Worm (Caenorhabditis elegans) whole organism, midembryonic: Measurements from ENCODE around the gene otpl-3.

Experiments used
- T22C8.4 ChIP-seq: fragments of 200-800 bp; sonication (Bioruptor generic); IDR thresholded peaks from 2 replicates; pipeline ENCODE4 v1.3.6; 2022; ENCODE audit warnings: missing genetic modification characterization, missing compliant biosample characterization
- cog-1 ChIP-seq: sonication (generic microtip); optimal IDR thresholded peaks from 2 replicates; lab custom pipeline; 2016; ENCODE audit warnings: missing genetic modification characterization, missing compliant biosample characterization
- flt-1 ChIP-seq: fragments of 200-800 bp; sonication (Bioruptor generic); IDR thresholded peaks from 2 replicates; pipeline ENCODE4 v1.3.6; 2022; ENCODE audit warnings: missing genetic modification characterization, missing compliant biosample characterization
- klf-2 ChIP-seq: fragments of 200-800 bp; sonication (Bioruptor generic); conservative IDR thresholded peaks from 2 replicates; pipeline ENCODE4 v1.3.6; 2022; ENCODE audit warnings: missing genetic modification reagents, missing genetic modification characterization, missing compliant biosample characterization
- med-1 ChIP-seq: sonication (generic microtip); optimal IDR thresholded peaks from 2 replicates; lab custom pipeline; 2017; ENCODE audit warnings: missing genetic modification characterization, mild to moderate bottlenecking, missing compliant biosample characterization, antibody characterized with exemption, missing genetic modification reagents; ENCODE audit not compliant: insufficient read depth
- ref-1 ChIP-seq: fragments of 200-800 bp; sonication (Bioruptor generic); conservative IDR thresholded peaks from 2 replicates; pipeline ENCODE4 v1.3.6; 2022; ENCODE audit warnings: missing genetic modification reagents, missing genetic modification characterization, missing compliant biosample characterization
- tab-1 ChIP-seq: fragments of 200-800 bp; sonication (Bioruptor generic); IDR thresholded peaks from 2 replicates; pipeline ENCODE4 v1.3.6; 2022; ENCODE audit warnings: missing genetic modification characterization, missing compliant biosample characterization
- ztf-23 ChIP-seq: fragments of 200-800 bp; sonication (Bioruptor generic); IDR thresholded peaks from 2 replicates; pipeline ENCODE4 v1.3.6; 2022; ENCODE audit warnings: missing genetic modification reagents, missing genetic modification characterization, missing compliant biosample characterization
- ztf-29 ChIP-seq: fragments of 200-800 bp; sonication (Bioruptor generic); IDR thresholded peaks from 2 replicates; pipeline ENCODE4 v1.3.6; 2022; ENCODE audit warnings: missing genetic modification reagents, missing genetic modification characterization, missing compliant biosample characterization

otpl-3 gene

DNA sequence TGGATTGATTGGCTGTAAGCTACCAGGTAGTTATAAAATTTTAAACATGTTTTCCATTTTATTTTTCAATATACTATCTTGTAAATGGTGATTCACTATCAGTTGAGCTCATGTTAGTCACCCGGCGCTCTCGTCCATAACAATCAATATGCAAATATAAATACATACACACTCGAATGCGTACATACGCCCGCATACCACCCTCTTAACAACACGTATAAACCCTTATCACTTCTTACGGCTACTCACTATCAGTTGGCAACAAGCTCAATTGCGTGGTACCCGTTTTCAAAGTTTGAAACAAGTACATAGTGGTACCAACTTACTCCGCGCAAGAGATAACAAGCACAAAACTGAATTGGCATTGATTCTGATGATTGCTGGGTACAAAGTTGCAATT lies 2.4 kb upstream of the otpl-3 start:
- TF ChIP-seq med-1 (no peak), ref-1 (GFP tag; lab: Robert Waterston, UW) (no peak), ztf-23 (no peak), ztf-29 (no peak), cog-1 (tag; lab: Kevin White, UChicago) (no peak), tab-1 (GFP tag; lab: Robert Waterston, UW) (no peak), T22C8.4 (no peak), flt-1 (GFP tag; lab: Robert Waterston, UW) (no peak), klf-2 (no peak)

DNA sequence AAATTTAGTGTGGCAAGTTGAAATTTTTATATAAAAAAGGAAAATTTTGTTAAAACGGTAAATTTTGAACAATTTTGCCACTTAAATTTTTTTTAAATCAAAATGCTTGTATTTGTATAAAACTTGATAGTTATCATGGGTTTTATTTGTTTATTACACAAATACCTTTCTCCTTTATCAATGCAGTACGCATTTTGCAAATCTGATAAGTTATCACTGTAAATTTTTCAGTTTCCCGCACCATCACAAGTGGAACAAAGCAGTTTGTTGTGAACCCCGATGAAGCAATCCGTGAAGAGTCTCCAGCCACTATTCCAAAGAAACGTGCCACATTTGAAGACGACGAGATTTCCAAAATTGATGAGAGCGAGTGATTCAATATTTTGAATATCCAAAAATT lies 4.4 kb downstream of the otpl-3 start:
- TF ChIP-seq ztf-29 (no peak), flt-1 (GFP tag; lab: Robert Waterston, UW) (no peak), ztf-23 (no peak), tab-1 (GFP tag; lab: Robert Waterston, UW) (no peak), cog-1 (tag; lab: Kevin White, UChicago) (no peak), T22C8.4 (no peak), ref-1 (GFP tag; lab: Robert Waterston, UW) (no peak), klf-2 (no peak)

DNA sequence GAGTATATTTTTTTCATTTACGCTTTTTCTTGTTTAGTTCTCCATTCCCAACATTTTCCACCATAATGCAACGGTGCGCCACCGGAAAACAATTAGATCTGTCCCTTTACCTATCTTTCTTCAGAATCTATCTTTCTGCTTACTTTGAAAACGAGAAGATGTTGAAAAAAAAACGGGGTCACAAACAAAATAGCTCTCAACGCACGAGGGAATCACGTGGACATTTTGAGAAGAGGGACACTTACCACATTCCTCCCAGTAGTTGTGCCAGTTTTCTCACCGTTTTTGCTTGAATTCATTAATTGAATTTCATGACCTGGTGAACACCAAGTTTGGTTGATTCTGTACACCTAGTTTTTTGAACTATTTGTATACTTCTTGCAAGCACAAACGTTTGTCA lies 8.4 kb downstream of the otpl-3 start:
- TF ChIP-seq ref-1 (GFP tag; lab: Robert Waterston, UW) (no peak), cog-1 (tag; lab: Kevin White, UChicago) (no peak), ztf-23 (no peak), med-1 (no peak), T22C8.4 (no peak), tab-1 (GFP tag; lab: Robert Waterston, UW) (no peak)

- TF ChIP-seq flt-1 (GFP tag; lab: Robert Waterston, UW) (no peak), ztf-29 (no peak), ref-1 (GFP tag; lab: Robert Waterston, UW) (no peak), ztf-23 (no peak)
These were observed 9.3 kb downstream of the otpl-3 start for ce11 chrX:6915279-6915678.

ce11 chrX:6913989-6914388 lies 10.6 kb downstream of the otpl-3 start, which contains the start of gene nhx-4:
Gene nhx-4, plus strand, starts transcription at chrX:6914289.
- TF ChIP-seq flt-1 (GFP tag; lab: Robert Waterston, UW) (no peak), ztf-29 (no peak), ztf-23 (no peak), ref-1 (GFP tag; lab: Robert Waterston, UW) (no peak), T22C8.4 (no peak), med-1 (no peak), tab-1 (GFP tag; lab: Robert Waterston, UW) (no peak), cog-1 (tag; lab: Kevin White, UChicago) (no peak), klf-2 (no peak)

- TF ChIP-seq flt-1 (GFP tag; lab: Robert Waterston, UW) (no peak), tab-1 (GFP tag; lab: Robert Waterston, UW) (no peak), klf-2 (no peak), med-1 (no peak), ztf-23 (no peak), T22C8.4 (no peak)
These were observed 19.0 kb downstream of the otpl-3 start for ce11 chrX:6905581-6905980.

ce11 chrX:6904064-6904771 lies 20.3 kb downstream of the otpl-3 start, which contains the start of gene sid-5:
Gene sid-5, plus strand, starts transcription at chrX:6904721.
- no peak for TF ChIP-seq med-1

DNA sequence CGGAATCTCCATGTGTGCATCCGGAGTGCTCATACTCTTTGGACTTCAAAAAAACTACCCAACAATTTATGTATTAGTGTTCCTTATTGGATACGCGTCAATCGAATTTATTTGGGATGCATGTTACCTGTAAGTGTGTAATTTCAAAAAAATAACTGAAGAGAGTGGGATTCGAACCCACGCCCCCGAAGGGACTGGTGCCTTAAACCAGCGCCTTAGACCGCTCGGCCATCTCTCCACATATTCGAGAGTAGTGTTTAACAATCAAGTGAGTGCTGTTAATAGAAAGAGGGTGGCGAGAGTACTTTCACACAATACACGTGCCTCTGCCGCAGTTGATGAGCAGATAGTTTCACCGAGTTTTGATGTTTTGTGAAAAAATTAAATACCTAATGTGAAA lies 21.6 kb downstream of the otpl-3 start:
- peak; percentile 90 for TF ChIP-seq ztf-23
- TF ChIP-seq klf-2, result peak; percentile 85
- peak; percentile 82 for TF ChIP-seq tab-1 (GFP tag; lab: Robert Waterston, UW)
- TF ChIP-seq ztf-29, result no peak; the same call in 1 of the 2 replicates
- TF ChIP-seq flt-1 (GFP tag; lab: Robert Waterston, UW), result peak; percentile 90
- TF ChIP-seq T22C8.4, result no peak; the same call in none of the 2 replicates
- peak; percentile 19 for TF ChIP-seq med-1
- peak; percentile 49 for TF ChIP-seq cog-1 (tag; lab: Kevin White, UChicago)
- TF ChIP-seq ref-1 (GFP tag; lab: Robert Waterston, UW), result peak; percentile 66; the same call in 1 of the 2 replicates

- TF ChIP-seq flt-1 (GFP tag; lab: Robert Waterston, UW) (no peak), T22C8.4 (no peak), ztf-29 (no peak), med-1 (no peak), tab-1 (GFP tag; lab: Robert Waterston, UW) (no peak), ref-1 (GFP tag; lab: Robert Waterston, UW) (no peak)
These were observed 23.5 kb downstream of the otpl-3 start, which contains the start of gene pes-23 for ce11 chrX:6901078-6901477. Gene pes-23, plus strand, starts transcription at chrX:6901378.

- TF ChIP-seq T22C8.4 (no peak), ztf-23 (no peak), ztf-29 (no peak), flt-1 (GFP tag; lab: Robert Waterston, UW) (no peak), klf-2 (no peak), cog-1 (tag; lab: Kevin White, UChicago) (no peak), med-1 (no peak), tab-1 (GFP tag; lab: Robert Waterston, UW) (no peak), ref-1 (GFP tag; lab: Robert Waterston, UW) (no peak)
These were observed 24.7 kb downstream of the otpl-3 start, which contains the start of gene F14B8.4 for ce11 chrX:6899848-6900247. Gene F14B8.4, minus strand, starts transcription at chrX:6899948.

ce11 chrX:6894104-6894503 lies 30.5 kb downstream of the otpl-3 start:
- TF ChIP-seq flt-1 (GFP tag; lab: Robert Waterston, UW) (no peak), ref-1 (GFP tag; lab: Robert Waterston, UW) (no peak), klf-2 (no peak), med-1 (no peak), ztf-29 (no peak), ztf-23 (no peak), tab-1 (GFP tag; lab: Robert Waterston, UW) (no peak)
